Fruit fly (Drosophila melanogaster) whole organism, embryonic: ENCODE measurements around the gene mRpL30.

Experiments
- Ada2b ChIP-seq: fragments of 200-800 bp; sonication (Bioruptor generic); IDR thresholded peaks from 2 replicates; pipeline ENCODE4 v1.3.6; 2022; ENCODE audit warnings: missing biosample characterization, missing genetic modification characterization
- Antp ChIP-seq: fragments of 200-800 bp; sonication (Bioruptor generic); optimal IDR thresholded peaks from 3 replicates; lab custom pipeline; 2016; ENCODE audit warnings: missing biosample characterization, missing genetic modification characterization
- Blimp-1 ChIP-seq: fragments of 200-800 bp; sonication (Bioruptor generic); optimal IDR thresholded peaks from 3 replicates; lab custom pipeline; 2018; ENCODE audit warnings: missing biosample characterization, missing genetic modification characterization, mild to moderate bottlenecking, moderate library complexity, missing genetic modification reagents
- CG11093 ChIP-seq: fragments of 200-800 bp; sonication (Bioruptor generic); IDR thresholded peaks from 3 replicates; pipeline ENCODE4 v1.3.6; 2022; ENCODE audit warnings: missing biosample characterization, missing genetic modification characterization
- CG11695 ChIP-seq: fragments of 200-800 bp; sonication (Bioruptor generic); IDR thresholded peaks from 3 replicates; pipeline ENCODE4 v1.3.6; 2022; ENCODE audit warnings: missing biosample characterization, missing genetic modification characterization
- CG15073 ChIP-seq: fragments of 200-800 bp; sonication (Bioruptor generic); optimal IDR thresholded peaks from 2 replicates; lab custom pipeline; 2016; ENCODE audit warnings: missing biosample characterization, missing genetic modification characterization
- CG18476 ChIP-seq: fragments of 200-800 bp; sonication (Bioruptor generic); optimal IDR thresholded peaks from 2 replicates; lab custom pipeline; 2016; ENCODE audit warnings: missing biosample characterization, mild to moderate bottlenecking, missing genetic modification characterization
- CG2120 ChIP-seq: fragments of 200-800 bp; sonication (Bioruptor generic); optimal IDR thresholded peaks from 3 replicates; lab custom pipeline; 2016; ENCODE audit warnings: missing biosample characterization, missing genetic modification characterization
- CG30403 ChIP-seq: fragments of 200-800 bp; sonication (Bioruptor generic); optimal IDR thresholded peaks from 3 replicates; lab custom pipeline; 2016; ENCODE audit warnings: missing biosample characterization, missing genetic modification characterization
- CG33213 ChIP-seq: fragments of 200-800 bp; sonication (Bioruptor generic); optimal IDR thresholded peaks from 3 replicates; lab custom pipeline; 2016; ENCODE audit warnings: missing biosample characterization, missing genetic modification characterization
- CG34376 ChIP-seq: fragments of 200-800 bp; sonication (Bioruptor generic); optimal IDR thresholded peaks from 2 replicates; lab custom pipeline; 2018; ENCODE audit warnings: missing biosample characterization, mild to moderate bottlenecking, missing genetic modification characterization
- CG34422 ChIP-seq: fragments of 200-800 bp; sonication (Bioruptor generic); IDR thresholded peaks from 3 replicates; pipeline ENCODE4 v1.3.6; 2022; ENCODE audit warnings: missing biosample characterization, missing genetic modification characterization
- CG4404 ChIP-seq: fragments of 200-800 bp; sonication (Bioruptor generic); IDR thresholded peaks from 2 replicates; pipeline ENCODE4 v1.3.6; 2022; ENCODE audit warnings: missing biosample characterization, missing genetic modification characterization
- CG4730 ChIP-seq: fragments of 200-800 bp; sonication (Bioruptor generic); IDR thresholded peaks from 2 replicates; pipeline ENCODE4 v1.3.6; 2022; ENCODE audit warnings: missing biosample characterization, missing genetic modification characterization
- CG4854 ChIP-seq: fragments of 200-800 bp; sonication (Bioruptor generic); optimal IDR thresholded peaks from 2 replicates; lab custom pipeline; 2016; ENCODE audit warnings: missing biosample characterization, missing genetic modification characterization, inconsistent platforms
- CG5180 ChIP-seq: fragments of 200-800 bp; sonication (Bioruptor generic); optimal IDR thresholded peaks from 3 replicates; lab custom pipeline; 2017; ENCODE audit warnings: missing biosample characterization, missing genetic modification characterization, mild to moderate bottlenecking, moderate library complexity, missing genetic modification reagents
- CG7357 ChIP-seq: fragments of 200-800 bp; sonication (Bioruptor generic); IDR thresholded peaks from 3 replicates; pipeline ENCODE4 v1.3.6; 2022; ENCODE audit warnings: missing biosample characterization, missing genetic modification characterization
- CG8944 ChIP-seq: fragments of 200-800 bp; sonication (Bioruptor generic); optimal IDR thresholded peaks from 3 replicates; lab custom pipeline; 2016; ENCODE audit warnings: missing biosample characterization, missing genetic modification characterization
- CG9437 ChIP-seq: fragments of 200-800 bp; sonication (Bioruptor generic); optimal IDR thresholded peaks from 2 replicates; lab custom pipeline; 2018; ENCODE audit warnings: missing biosample characterization, mild to moderate bottlenecking, missing genetic modification characterization
- D ChIP-seq, 2 experiments: fragments of 200-800 bp in 1 of 2; fragments of >200 bp in 1 of 2; sonication (Bioruptor generic) in 1 of 2; optimal IDR thresholded peaks; 2 replicates in 1 of 2; 3 replicates in 1 of 2; lab custom pipeline; 2017; ENCODE audit warnings: mild to moderate bottlenecking in 1 of 2, missing biosample characterization in 1 of 2, missing genetic modification characterization in 1 of 2, missing genetic modification reagents in 1 of 2
- Dbx ChIP-seq: fragments of 200-800 bp; sonication (Bioruptor generic); IDR thresholded peaks from 3 replicates; pipeline ENCODE4 v1.3.6; 2022; ENCODE audit warnings: missing biosample characterization, missing genetic modification characterization
- Drgx ChIP-seq: fragments of 200-800 bp; sonication (Bioruptor generic); IDR thresholded peaks from 2 replicates; pipeline ENCODE4 v1.3.6; 2022; ENCODE audit warnings: missing biosample characterization, missing genetic modification characterization
- E2f2 ChIP-seq: fragments of 200-800 bp; sonication (Bioruptor generic); IDR thresholded peaks from 2 replicates; pipeline ENCODE4 v1.3.6; 2022; ENCODE audit warnings: missing biosample characterization, missing genetic modification characterization
- Eip74EF ChIP-seq, 2 experiments: fragments of 200-800 bp in 1 of 2; fragments of >200 bp in 1 of 2; sonication (Bioruptor generic) in 1 of 2; optimal IDR thresholded peaks; 2 replicates each; lab custom pipeline; 2017 to 2019; ENCODE audit warnings: missing biosample characterization in 2 of 2, missing genetic modification characterization in 2 of 2, mild to moderate bottlenecking in 1 of 2, moderate library complexity in 1 of 2
- Lpt ChIP-seq: fragments of >200 bp; optimal IDR thresholded peaks from 2 replicates; lab custom pipeline; 2018; ENCODE audit warnings: missing biosample characterization, missing genetic modification characterization
- Med ChIP-seq: fragments of 200-800 bp; sonication (Bioruptor generic); peaks from one replicate; lab custom pipeline; 2016; ENCODE audit warnings: missing biosample characterization, missing genetic modification characterization, mild to moderate bottlenecking, inconsistent platforms, moderate library complexity
- NK7.1 ChIP-seq: fragments of 200-800 bp; sonication (Bioruptor generic); optimal IDR thresholded peaks from 3 replicates; lab custom pipeline; 2016; ENCODE audit warnings: missing biosample characterization, missing genetic modification characterization
- Nf-YA ChIP-seq: fragments of 200-800 bp; sonication (Bioruptor generic); IDR thresholded peaks from 2 replicates; pipeline ENCODE4 v1.3.6; 2022; ENCODE audit warnings: missing biosample characterization, missing genetic modification characterization
- Nf-YC ChIP-seq: fragments of 200-800 bp; optimal IDR thresholded peaks from 3 replicates; lab custom pipeline; 2019; ENCODE audit warnings: missing biosample characterization, mild to moderate bottlenecking, missing genetic modification characterization, moderate library complexity
- Oaz ChIP-seq: fragments of 200-800 bp; sonication (Bioruptor generic); IDR thresholded peaks from 2 replicates; pipeline ENCODE4 v1.3.6; 2022; ENCODE audit warnings: missing biosample characterization, missing genetic modification characterization
- Pdp1 ChIP-seq, 2 experiments: fragments of 200-800 bp; sonication (Bioruptor generic); optimal IDR thresholded peaks; 3 replicates each; lab custom pipeline; 2016; ENCODE audit warnings: missing biosample characterization in 2 of 2, missing genetic modification characterization in 2 of 2, mild to moderate bottlenecking in 1 of 2, moderate library complexity in 1 of 2
- Six4 ChIP-seq: fragments of 200-800 bp; sonication (Bioruptor generic); optimal IDR thresholded peaks from 2 replicates; lab custom pipeline; 2016; ENCODE audit warnings: missing biosample characterization, missing genetic modification characterization
- Sry-δ ChIP-seq: fragments of 200-800 bp; sonication (Bioruptor generic); optimal IDR thresholded peaks from 2 replicates; lab custom pipeline; 2016; ENCODE audit warnings: missing biosample characterization, missing genetic modification characterization
- Usf ChIP-seq: fragments of 200-800 bp; sonication (Bioruptor generic); optimal IDR thresholded peaks from 2 replicates; lab custom pipeline; 2017; ENCODE audit warnings: missing genotype, missing biosample characterization, missing genetic modification characterization
- abd-A ChIP-seq: fragments of 200-800 bp; sonication (Bioruptor generic); optimal IDR thresholded peaks from 3 replicates; lab custom pipeline; 2019; ENCODE audit warnings: missing biosample characterization, mild to moderate bottlenecking, missing genetic modification characterization, moderate library complexity
- chinmo ChIP-seq: fragments of 200-800 bp; sonication (Bioruptor generic); IDR thresholded peaks from 4 replicates; pipeline ENCODE4 v1.3.6; 2022; ENCODE audit warnings: missing biosample characterization, missing genetic modification characterization; ENCODE audit not compliant: partially characterized antibody
- corto ChIP-seq: fragments of 200-800 bp; sonication (Bioruptor generic); optimal IDR thresholded peaks from 2 replicates; lab custom pipeline; 2016; ENCODE audit warnings: missing biosample characterization, mild to moderate bottlenecking, missing genetic modification characterization, moderate library complexity
- crol ChIP-seq: fragments of 200-800 bp; sonication (Bioruptor generic); IDR thresholded peaks from 2 replicates; pipeline ENCODE4 v1.3.6; 2022; ENCODE audit warnings: missing biosample characterization, missing genetic modification characterization
- gcm ChIP-seq: fragments of 200-800 bp; sonication (Bioruptor generic); optimal IDR thresholded peaks from 2 replicates; lab custom pipeline; 2019; ENCODE audit warnings: missing biosample characterization, mild to moderate bottlenecking, missing genetic modification characterization, moderate library complexity
- nerfin-2 ChIP-seq: fragments of 200-800 bp; sonication (Bioruptor generic); IDR thresholded peaks from 2 replicates; pipeline ENCODE4 v1.3.6; 2022; ENCODE audit warnings: missing biosample characterization, missing genetic modification characterization; ENCODE audit not compliant: partially characterized antibody
- rib ChIP-seq: fragments of 200-800 bp; sonication (Bioruptor generic); IDR thresholded peaks from 2 replicates; pipeline ENCODE4 v1.3.6; 2022; ENCODE audit warnings: missing biosample characterization, missing genetic modification characterization
- row ChIP-seq: fragments of 200-800 bp; sonication (Bioruptor generic); IDR thresholded peaks from 3 replicates; pipeline ENCODE4 v1.3.6; 2022; ENCODE audit warnings: missing biosample characterization, missing genetic modification characterization
- run ChIP-seq: fragments of 200-800 bp; sonication (Bioruptor generic); optimal IDR thresholded peaks from 3 replicates; lab custom pipeline; 2018; ENCODE audit warnings: missing biosample characterization, mild to moderate bottlenecking, missing genetic modification characterization
- sc ChIP-seq, 3 experiments: fragments of >200 bp in 2 of 3; fragments of 200-800 bp in 1 of 3; sonication (Bioruptor generic) in 1 of 3; optimal IDR thresholded peaks; 2 replicates in 2 of 3; 3 replicates in 1 of 3; lab custom pipeline; 2017; ENCODE audit warnings: mild to moderate bottlenecking in 1 of 3, missing biosample characterization in 1 of 3, missing genetic modification characterization in 1 of 3, missing genetic modification reagents in 1 of 3
- sd ChIP-seq: fragments of 200-800 bp; sonication (Bioruptor generic); optimal IDR thresholded peaks from 3 replicates; lab custom pipeline; 2018; ENCODE audit warnings: missing biosample characterization, mild to moderate bottlenecking, missing genetic modification characterization, moderate library complexity
- slbo ChIP-seq: fragments of 200-800 bp; sonication (Bioruptor generic); IDR thresholded peaks from 2 replicates; pipeline ENCODE4 v1.3.6; 2022; ENCODE audit warnings: missing biosample characterization, missing genetic modification characterization
- vfl ChIP-seq: fragments of 200-800 bp; sonication (Bioruptor generic); optimal IDR thresholded peaks from 2 replicates; lab custom pipeline; 2016; ENCODE audit warnings: missing biosample characterization, missing genetic modification characterization
- zen ChIP-seq: fragments of 200-800 bp; sonication (Bioruptor generic); optimal IDR thresholded peaks from 3 replicates; lab custom pipeline; 2018; ENCODE audit warnings: missing biosample characterization, mild to moderate bottlenecking, missing genetic modification characterization, moderate library complexity
- zf30C ChIP-seq: fragments of 200-800 bp; sonication (Bioruptor generic); optimal IDR thresholded peaks from 3 replicates; lab custom pipeline; 2018; ENCODE audit warnings: missing biosample characterization, mild to moderate bottlenecking, missing genetic modification characterization
- zfh2 ChIP-seq: fragments of 200-800 bp; sonication (Bioruptor generic); optimal IDR thresholded peaks from 2 replicates; lab custom pipeline; 2016; ENCODE audit warnings: missing biosample characterization, missing genetic modification characterization

mRpL30 gene

dm6 chrX:4669438-4669837, 21.8 kb downstream of the mRpL30 start (continued):
- 0 out of 2 replicates have a peak, but pooled peaks have one; percentile 7 for TF ChIP-seq E2f2
- TF ChIP-seq Antp (GFP tag; lab: Kevin White, UChicago), result peak; percentile 1
- peak; percentile 32; the same call in 1 of the 2 replicates for TF ChIP-seq Drgx (GFP tag; lab: Robert Waterston, UW)
- TF ChIP-seq Pdp1 (GFP tag; optimal IDR thresholded peaks at IDR 0.05; lab: Kevin White, UChicago), result peak in 1 of 2 experiments; percentile 77
- TF ChIP-seq crol (GFP tag; lab: Robert Waterston, UW), result peak; percentile 71
- TF ChIP-seq Eip74EF (GFP tag; optimal IDR thresholded peaks at IDR 0.05; lab: Kevin White, UChicago), result no peak
- TF ChIP-seq D (optimal IDR thresholded peaks at IDR 0.05; lab: Kevin White, UChicago), result no peak
- TF ChIP-seq D (GFP tag; optimal IDR thresholded peaks at IDR 0.05; lab: Kevin White, UChicago), result no peak
- TF ChIP-seq Lpt (GFP tag; lab: Kevin White, UChicago), result no peak
- peak; percentile 45 for TF ChIP-seq gcm (GFP tag; lab: Kevin White, UChicago)
- TF ChIP-seq row (GFP tag; lab: Robert Waterston, UW), result peak; percentile 35; the same call in 2 of the 3 replicates
- TF ChIP-seq CG11093 (GFP tag; lab: Robert Waterston, UW), result no peak
- no peak for TF ChIP-seq Ada2b (GFP tag; lab: Robert Waterston, UW)
- TF ChIP-seq CG2120 (GFP tag; lab: Kevin White, UChicago), result peak; percentile 42
- TF ChIP-seq CG11695, result 0 out of 3 replicates have a peak, but pooled peaks have one; percentile 11
- peak; percentile 17 for TF ChIP-seq zf30C
- peak; percentile 36; the same call in 1 of the 2 replicates for TF ChIP-seq slbo (GFP tag; lab: Robert Waterston, UW)
- no peak for TF ChIP-seq CG9437 (GFP tag; lab: Kevin White, UChicago)
- TF ChIP-seq CG4730 (GFP tag; lab: Robert Waterston, UW), result no peak
- no peak for TF ChIP-seq CG4854 (GFP tag; lab: Kevin White, UChicago)
- TF ChIP-seq NK7.1, result no peak
- TF ChIP-seq vfl (GFP tag; lab: Kevin White, UChicago), result no peak
- TF ChIP-seq zfh2, result peak; percentile 26

- TF ChIP-seq CG4404, result no peak
- TF ChIP-seq chinmo, result 0 out of 4 replicates have a peak, but pooled peaks have one; percentile 62
- TF ChIP-seq Blimp-1 (GFP tag; lab: Kevin White, UChicago), result no peak
- no peak for TF ChIP-seq corto (GFP tag; lab: Kevin White, UChicago)
- no peak for TF ChIP-seq Six4 (GFP tag; lab: Kevin White, UChicago)
- no peak for TF ChIP-seq crol (GFP tag; lab: Robert Waterston, UW)
- TF ChIP-seq sc (optimal IDR thresholded peaks at IDR 0.05; lab: Kevin White, UChicago), result no peak
- no peak for TF ChIP-seq sc (GFP tag; optimal IDR thresholded peaks at IDR 0.05; lab: Kevin White, UChicago)
- peak; percentile 68 for TF ChIP-seq Nf-YC
- no peak for TF ChIP-seq nerfin-2
- no peak for TF ChIP-seq Oaz (GFP tag; lab: Robert Waterston, UW)
- TF ChIP-seq CG34422 (GFP tag; lab: Robert Waterston, UW), result peak; percentile 64; the same call in 1 of the 3 replicates
- no peak for TF ChIP-seq CG33213 (GFP tag; lab: Kevin White, UChicago)
- no peak for TF ChIP-seq CG18476 (GFP tag; lab: Kevin White, UChicago)
- TF ChIP-seq Usf (GFP tag; lab: Kevin White, UChicago), result no peak
- no peak for TF ChIP-seq CG7357 (GFP tag; lab: Robert Waterston, UW)
- no peak for TF ChIP-seq CG5180 (GFP tag; lab: Kevin White, UChicago)
- no peak for TF ChIP-seq CG8944 (GFP tag; lab: Kevin White, UChicago)
- no peak for TF ChIP-seq Nf-YA (GFP tag; lab: Robert Waterston, UW)
- TF ChIP-seq run, result no peak
- no peak for TF ChIP-seq Dbx (GFP tag; lab: Robert Waterston, UW)
- no peak for TF ChIP-seq CG15073 (GFP tag; lab: Kevin White, UChicago)
- TF ChIP-seq Sry-δ (GFP tag; lab: Kevin White, UChicago), result no peak
- no peak for TF ChIP-seq CG30403
- TF ChIP-seq Med, result peak; percentile 19
- peak; percentile 98 for TF ChIP-seq abd-A
- no peak for TF ChIP-seq rib (GFP tag; lab: Robert Waterston, UW)
- peak; percentile 20 for TF ChIP-seq sd (tag; lab: Kevin White, UChicago)
- TF ChIP-seq CG34376 (GFP tag; lab: Kevin White, UChicago), result no peak
- no peak for TF ChIP-seq zen (tag; lab: Kevin White, UChicago)
These were observed 23.5 kb downstream of the mRpL30 start for dm6 chrX:4671194-4671626.
